Worm (Caenorhabditis elegans): ENCODE data around the gene nhr-99.
A peak's percentile ranks its signal among the peaks of the same experiment; 100 is the strongest.

Gene nhr-99

ce11 chrV:486684-487083 is 12.1 kb downstream of the nhr-99 start, which contains the start of gene nhr-211:
Gene nhr-211, plus strand, starts transcription at chrV:486984.
- no peak for TF ChIP-seq nhr-25 (tag; optimal IDR thresholded peaks at IDR 0.05)
- no peak for TF ChIP-seq nhr-6 (tag; optimal IDR thresholded peaks at IDR 0.05)
- no peak for TF ChIP-seq egl-27 (tag; optimal IDR thresholded peaks at IDR 0.05)
- no peak for TF ChIP-seq unc-62 (GFP tag; optimal IDR thresholded peaks at IDR 0.05)
- TF ChIP-seq nhr-23 (tag; optimal IDR thresholded peaks at IDR 0.05) = no peak
- no peak for TF ChIP-seq unc-55 (GFP tag; optimal IDR thresholded peaks at IDR 0.05)
- TF ChIP-seq elt-1 (tag; optimal IDR thresholded peaks at IDR 0.05) = no peak
- TF ChIP-seq nhr-237 (tag; optimal IDR thresholded peaks at IDR 0.05) = no peak

ce11 chrV:487980-488379 is 13.4 kb downstream of the nhr-99 start:
- no peak for TF ChIP-seq mdl-1 (tag; optimal IDR thresholded peaks at IDR 0.05)
- no peak for TF ChIP-seq lin-11 (tag; optimal IDR thresholded peaks at IDR 0.05)
- no peak for TF ChIP-seq nhr-12 (tag; optimal IDR thresholded peaks at IDR 0.05)
- TF ChIP-seq F13H6.1 (tag; optimal IDR thresholded peaks at IDR 0.05) = no peak

- TF ChIP-seq fos-1 (tag; optimal IDR thresholded peaks at IDR 0.05) = peak; percentile 41
- TF ChIP-seq crh-2 (tag; optimal IDR thresholded peaks at IDR 0.05) = no peak
- no peak for TF ChIP-seq nhr-77 (tag; optimal IDR thresholded peaks at IDR 0.05)
These were observed 14.7 kb downstream of the nhr-99 start, which contains the start of gene nhr-106 for ce11 chrV:489320-489719. Gene nhr-106, plus strand, starts transcription at chrV:489620.

ce11 chrV:491432-491831 is 16.9 kb downstream of the nhr-99 start, which contains the start of gene str-196:
Gene str-196, plus strand, starts transcription at chrV:491732.
- no peak for TF ChIP-seq nhr-25 (tag; optimal IDR thresholded peaks at IDR 0.05)
- no peak for TF ChIP-seq fos-1 (tag; optimal IDR thresholded peaks at IDR 0.05)

ce11 chrV:494284-494683 is 19.7 kb downstream of the nhr-99 start, which contains the start of gene nhr-131:
Gene nhr-131, plus strand, starts transcription at chrV:494370.
- TF ChIP-seq gmeb-1 (tag; optimal IDR thresholded peaks at IDR 0.05) = peak; percentile 20
- TF ChIP-seq fos-1 (tag; optimal IDR thresholded peaks at IDR 0.05) = peak; percentile 72
- no peak for TF ChIP-seq dmd-4 (tag; optimal IDR thresholded peaks at IDR 0.05)
- TF ChIP-seq ztf-1 (GFP tag; conservative IDR thresholded peaks at IDR 0.05) = no peak
- peak; percentile 48 for TF ChIP-seq nhr-129 (tag; optimal IDR thresholded peaks at IDR 0.05)
- no peak for TF ChIP-seq lin-13 (GFP tag; optimal IDR thresholded peaks at IDR 0.05)
- peak; percentile 27 for TF ChIP-seq crh-2 (tag; optimal IDR thresholded peaks at IDR 0.05)
- TF ChIP-seq alr-1 (tag; optimal IDR thresholded peaks at IDR 0.05) = no peak
- no peak for TF ChIP-seq mbf-1 (tag; optimal IDR thresholded peaks at IDR 0.05)
- TF ChIP-seq ztf-11 (tag; optimal IDR thresholded peaks at IDR 0.05) = no peak
- no peak for TF ChIP-seq elt-1 (tag; optimal IDR thresholded peaks at IDR 0.05)
- no peak for TF ChIP-seq sem-4 (tag; optimal IDR thresholded peaks at IDR 0.05)
- no peak for TF ChIP-seq C34F6.9 (tag; optimal IDR thresholded peaks at IDR 0.05)
- TF ChIP-seq sma-9 (GFP tag; optimal IDR thresholded peaks at IDR 0.05) = peak; percentile 73
- no peak for TF ChIP-seq sma-9 (tag; optimal IDR thresholded peaks at IDR 0.05)
- no peak for TF ChIP-seq nhr-77 (tag; optimal IDR thresholded peaks at IDR 0.05)
- no peak for TF ChIP-seq elt-3 (tag; optimal IDR thresholded peaks at IDR 0.05)
- TF ChIP-seq ceh-16 (tag; optimal IDR thresholded peaks at IDR 0.05) = no peak

DNA sequence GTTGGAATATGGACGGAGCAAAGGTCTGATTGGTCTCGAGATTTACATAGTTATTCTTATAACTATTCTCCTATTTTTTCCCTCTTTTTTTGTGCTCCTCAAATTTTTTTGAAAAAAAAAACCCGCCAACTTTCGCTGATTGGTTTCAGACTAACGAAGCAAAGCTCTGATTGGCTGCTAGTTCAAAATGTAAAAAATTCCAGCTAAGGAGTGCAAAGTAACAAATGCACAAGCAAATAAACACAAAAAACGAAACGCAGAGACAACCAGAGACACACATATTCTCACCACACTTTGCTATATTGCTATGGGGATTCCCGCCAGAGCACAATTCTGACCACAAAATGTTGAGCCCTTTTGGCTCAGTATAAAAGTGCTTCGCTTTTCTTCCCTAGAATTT is 22.8 kb downstream of the nhr-99 start, which contains the start of gene T01G6.1:
T01G6.1 (plus strand) TSS at position 301 of the 400 bp plus-strand sequence.
- TF ChIP-seq zag-1 (tag; optimal IDR thresholded peaks at IDR 0.05) (no peak), ZK546.5 (tag; optimal IDR thresholded peaks at IDR 0.05) (no peak), sma-9 (GFP tag; optimal IDR thresholded peaks at IDR 0.05) (no peak), sma-9 (tag; optimal IDR thresholded peaks at IDR 0.05) (no peak), aly-2 (tag; optimal IDR thresholded peaks at IDR 0.05) (no peak)

DNA sequence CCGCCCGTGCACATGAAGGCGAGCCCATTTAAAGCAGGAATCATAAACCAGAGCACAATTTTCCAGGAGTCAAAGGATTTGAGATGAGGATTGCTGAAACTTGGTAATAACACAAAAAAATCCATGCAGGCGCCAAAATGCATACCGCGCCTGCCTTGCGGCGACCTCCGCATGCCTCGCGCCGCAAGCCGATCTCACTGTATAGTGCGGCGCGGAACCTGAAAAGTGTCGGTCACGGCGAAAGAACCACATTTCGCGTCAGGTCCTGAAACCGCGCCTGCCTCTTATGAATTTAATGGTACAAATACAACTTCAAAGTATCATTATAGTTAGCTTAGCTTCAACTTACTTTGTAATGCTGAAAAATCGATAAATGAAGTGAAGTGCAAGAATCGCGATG is 26.0 kb downstream of the nhr-99 start:
- TF ChIP-seq peb-1 (tag; optimal IDR thresholded peaks at IDR 0.05) (no peak), aly-2 (tag; optimal IDR thresholded peaks at IDR 0.05) (no peak), mdl-1 (tag; optimal IDR thresholded peaks at IDR 0.05) (no peak), ztf-1 (GFP tag; conservative IDR thresholded peaks at IDR 0.05) (no peak), skn-1 (tag; optimal IDR thresholded peaks at IDR 0.05) (no peak)

Measured in whole organism, L2 larva.